Worm (Caenorhabditis elegans) whole organism, L4 larva: Measurements from ENCODE around the gene srsx-14.

Source experiments
- ZK337.2 ChIP-seq: fragments of 200-800 bp; sonication (Bioruptor generic); IDR thresholded peaks from 2 replicates; pipeline ENCODE4 v1.3.6; 2022; ENCODE audit warnings: missing genetic modification reagents, missing genetic modification characterization, missing compliant biosample characterization
- aha-1 ChIP-seq: fragments of 150-350 bp; peaks from one replicate; lab custom pipeline; 2014; ENCODE audit warnings: missing biosample characterization, missing genetic modification characterization
- aly-2 ChIP-seq: sonication (generic microtip); optimal IDR thresholded peaks from 2 replicates; lab custom pipeline; 2018; ENCODE audit warnings: missing biosample characterization, missing genetic modification characterization
- dmd-6 ChIP-seq: fragments of 200-800 bp; sonication (Bioruptor generic); IDR thresholded peaks from 2 replicates; pipeline ENCODE4 v1.3.6; 2022; ENCODE audit warnings: missing genetic modification reagents, missing genetic modification characterization, missing compliant biosample characterization
- dpl-1 ChIP-seq: fragments of 150-350 bp; optimal IDR thresholded peaks from 2 replicates; lab custom pipeline; 2014; ENCODE audit warnings: missing biosample characterization, missing genetic modification reagents, missing genetic modification characterization
- duxl-1 ChIP-seq: sonication (generic microtip); optimal IDR thresholded peaks from 2 replicates; lab custom pipeline; 2016; ENCODE audit warnings: mild to moderate bottlenecking, missing genetic modification characterization, moderate library complexity, missing compliant biosample characterization; ENCODE audit not compliant: poor library complexity
- dve-1 ChIP-seq: sonication (generic microtip); optimal IDR thresholded peaks from 2 replicates; lab custom pipeline; 2017; ENCODE audit warnings: antibody characterized with exemption, mild to moderate bottlenecking, missing genetic modification characterization, missing compliant biosample characterization; ENCODE audit not compliant: insufficient read depth
- mxl-3 ChIP-seq: fragments of 200-800 bp; sonication (Bioruptor generic); optimal IDR thresholded peaks from 2 replicates; lab custom pipeline; 2018; ENCODE audit warnings: mild to moderate bottlenecking, missing genetic modification characterization, missing compliant biosample characterization
- nhr-237 ChIP-seq: sonication (generic microtip); optimal IDR thresholded peaks from 2 replicates; lab custom pipeline; 2017; ENCODE audit warnings: missing biosample characterization, missing genetic modification characterization
- saeg-2 ChIP-seq: fragments of 200-800 bp; sonication (Bioruptor generic); IDR thresholded peaks from 2 replicates; pipeline ENCODE4 v1.3.6; 2022; ENCODE audit warnings: missing genetic modification reagents, missing genetic modification characterization, missing compliant biosample characterization
- unc-130 ChIP-seq: sonication (generic microtip); optimal IDR thresholded peaks from 2 replicates; lab custom pipeline; 2016; ENCODE audit warnings: missing genetic modification reagents, missing genetic modification characterization, missing compliant biosample characterization
- unc-62 ChIP-seq, 3 experiments: fragments of 150-350 bp in 1 of 3; sonication (generic microtip); optimal IDR thresholded peaks in 2 of 3; peaks in 1 of 3; 1 replicate in 1 of 3; 2 replicates in 2 of 3; lab custom pipeline; 2014 to 2017; ENCODE audit warnings: missing biosample characterization in 3 of 3, missing genetic modification characterization in 3 of 3, missing genetic modification reagents in 3 of 3, missing genotype in 1 of 3

DNA sequence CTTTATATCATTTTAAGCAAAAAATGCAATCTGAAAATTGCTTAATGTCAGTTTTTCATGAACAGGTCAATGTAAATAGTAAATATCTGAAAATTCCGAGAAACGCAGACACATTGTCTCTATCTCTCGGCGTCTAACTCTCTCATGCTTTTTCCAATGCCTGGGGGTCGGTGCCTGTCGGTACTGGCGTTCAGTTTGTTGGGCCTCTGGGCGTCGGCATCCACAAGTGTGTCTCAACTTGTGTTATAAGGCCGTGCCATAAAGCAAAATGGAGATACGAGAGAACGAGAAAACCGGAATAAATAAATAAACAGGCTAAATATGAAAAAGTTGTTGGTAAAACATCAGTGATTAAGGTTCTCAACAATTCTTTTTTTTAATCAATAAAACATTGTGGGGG, 40.2 kb upstream of the srsx-14 start:
- TF ChIP-seq mxl-3 (GFP tag; lab: Kevin White, UChicago) (peak; percentile 16), dmd-6 (GFP tag; lab: Robert Waterston, UW) (0 out of 2 replicates have a peak, but pooled peaks have one; percentile 18), nhr-237 (tag; lab: Kevin White, UChicago) (no peak), saeg-2 (GFP tag; lab: Robert Waterston, UW) (no peak), dpl-1 (GFP tag; lab: Kevin White, UChicago) (peak; percentile 11), dve-1 (tag; lab: Kevin White, UChicago) (peak; percentile 71), unc-130 (GFP tag; lab: Kevin White, UChicago) (no peak), aha-1 (tag; lab: Kevin White, UChicago) (no peak), duxl-1 (tag; lab: Kevin White, UChicago) (peak; percentile 15), aly-2 (no peak), unc-62 (GFP tag; optimal IDR thresholded peaks at IDR 0.05 in 1 of 2; lab: Kevin White, UChicago) (no peak), unc-62 (tag; optimal IDR thresholded peaks at IDR 0.05; lab: Kevin White, UChicago) (no peak), ZK337.2 (GFP tag; lab: Robert Waterston, UW) (no peak)
